Worm (Caenorhabditis elegans): ENCODE results near the gene T26H5.14.

DNA sequence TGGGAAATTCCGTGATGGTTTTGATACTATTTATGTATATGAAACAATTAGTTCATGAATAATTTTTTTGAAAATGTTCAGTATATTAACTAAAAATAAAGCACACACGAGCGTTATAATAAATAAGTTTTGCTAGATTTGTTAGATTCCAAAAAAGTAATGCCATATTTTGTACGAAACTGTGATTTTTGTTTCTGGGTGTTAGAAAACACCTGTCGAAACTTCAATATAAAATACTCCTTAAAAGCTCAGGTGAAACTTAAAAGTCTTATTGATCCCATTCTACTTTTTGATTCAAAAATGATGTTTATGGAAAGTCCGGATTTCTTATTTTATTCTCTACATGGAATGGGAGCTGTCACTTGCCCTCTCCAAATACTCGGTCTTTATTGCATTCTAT is 33.0 kb upstream of the T26H5.14 start, which contains the start of gene srh-265:
- no peak for TF ChIP-seq lin-35 (GFP tag; optimal IDR thresholded peaks at IDR 0.05)
- TF ChIP-seq zag-1 (tag; optimal IDR thresholded peaks at IDR 0.05) = no peak
- TF ChIP-seq nhr-28 (tag; optimal IDR thresholded peaks at IDR 0.05) = no peak
- no peak for TF ChIP-seq nhr-12 (tag; optimal IDR thresholded peaks at IDR 0.05)
- no peak for TF ChIP-seq snpc-4 (tag; optimal IDR thresholded peaks at IDR 0.05)
- TF ChIP-seq elt-2 (tag; optimal IDR thresholded peaks at IDR 0.05) = no peak
- no peak for TF ChIP-seq nhr-76 (tag; optimal IDR thresholded peaks at IDR 0.05)
- TF ChIP-seq swsn-7 (tag; optimal IDR thresholded peaks at IDR 0.05) = no peak
- TF ChIP-seq jun-1 (tag; optimal IDR thresholded peaks at IDR 0.05) = no peak
- TF ChIP-seq nhr-11 (tag; optimal IDR thresholded peaks at IDR 0.05) = no peak
- no peak for TF ChIP-seq unc-62 (GFP tag; optimal IDR thresholded peaks at IDR 0.05)
- TF ChIP-seq ces-1 (GFP tag; optimal IDR thresholded peaks at IDR 0.05) = no peak
